Worm (Caenorhabditis elegans) whole organism, early embryonic: Measurements from ENCODE around the gene F35A5.1.

Experiments
- B0310.2 ChIP-seq: sonication (generic microtip); optimal IDR thresholded peaks from 2 replicates; lab custom pipeline; 2016; ENCODE audit warnings: mild to moderate bottlenecking, missing genetic modification characterization, missing compliant biosample characterization
- F13C5.2 ChIP-seq: sonication (generic microtip); optimal IDR thresholded peaks from 2 replicates; lab custom pipeline; 2017; ENCODE audit warnings: mild to moderate bottlenecking, missing genetic modification characterization, inconsistent platforms, missing compliant biosample characterization
- aly-1 ChIP-seq: sonication (generic microtip); optimal IDR thresholded peaks from 2 replicates; lab custom pipeline; 2016; ENCODE audit warnings: missing genetic modification characterization, missing compliant biosample characterization
- ama-1 ChIP-seq: fragments of 150-350 bp; optimal IDR thresholded peaks from 2 replicates; lab custom pipeline; 2014
- ceh-36 ChIP-seq: sonication (generic microtip); optimal IDR thresholded peaks from 2 replicates; lab custom pipeline; 2016; ENCODE audit warnings: missing genetic modification characterization, inconsistent platforms, missing compliant biosample characterization
- flt-1 ChIP-seq: fragments of 200-800 bp; sonication (Bioruptor generic); IDR thresholded peaks from 2 replicates; pipeline ENCODE4 v1.3.6; 2022; ENCODE audit warnings: missing genetic modification characterization, missing compliant biosample characterization
- hmbx-1 ChIP-seq: sonication (generic microtip); optimal IDR thresholded peaks from 2 replicates; lab custom pipeline; 2016; ENCODE audit warnings: mild to moderate bottlenecking, missing genetic modification characterization, missing compliant biosample characterization
- hmg-4 ChIP-seq: fragments of 200-800 bp; sonication (Bioruptor generic); optimal IDR thresholded peaks from 2 replicates; lab custom pipeline; 2018; ENCODE audit warnings: mild to moderate bottlenecking, missing genetic modification characterization, missing compliant biosample characterization
- scrt-1 ChIP-seq: fragments of 200-800 bp; sonication (Bioruptor generic); IDR thresholded peaks from 2 replicates; pipeline ENCODE4 v1.3.6; 2022; ENCODE audit warnings: missing genetic modification characterization, missing compliant biosample characterization
- tra-4 ChIP-seq: sonication (generic microtip); optimal IDR thresholded peaks from 2 replicates; lab custom pipeline; 2017; ENCODE audit warnings: missing genetic modification characterization, missing compliant biosample characterization

DNA sequence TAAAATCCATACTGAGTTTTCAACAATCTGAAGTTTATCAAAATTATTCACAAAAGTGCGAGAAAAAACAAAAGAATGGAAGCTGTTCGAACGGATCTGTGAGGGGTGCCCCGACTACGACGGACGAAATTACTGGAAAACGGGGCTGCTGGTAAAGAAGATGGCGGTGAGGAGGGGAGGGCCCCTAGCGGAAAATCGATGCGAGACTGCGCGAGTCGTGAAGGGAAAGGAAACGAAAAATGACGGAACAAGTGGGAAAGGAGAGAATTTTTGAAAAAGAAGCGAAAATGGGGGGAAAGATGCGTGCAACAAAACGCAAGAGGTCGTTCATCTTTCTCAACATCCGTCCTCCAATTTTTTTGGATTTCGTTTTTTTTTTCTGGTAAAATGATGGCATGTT, 4.5 kb upstream of the F35A5.1 start:
- no peak for TF ChIP-seq hmbx-1 (tag; lab: Kevin White, UChicago)
- no peak for TF ChIP-seq flt-1 (GFP tag; lab: Robert Waterston, UW)
- no peak for TF ChIP-seq ama-1 (lab: Kevin White, UChicago)
- TF ChIP-seq F13C5.2 (tag; lab: Kevin White, UChicago), result no peak
- no peak for TF ChIP-seq aly-1 (tag; lab: Kevin White, UChicago)
- no peak for TF ChIP-seq scrt-1
- no peak for TF ChIP-seq B0310.2 (tag; lab: Kevin White, UChicago)
- no peak for TF ChIP-seq tra-4
- TF ChIP-seq hmg-4 (GFP tag; lab: Kevin White, UChicago), result no peak
- no peak for TF ChIP-seq ceh-36 (tag; lab: Kevin White, UChicago)
